Worm (Caenorhabditis elegans) whole organism, young adult: ENCODE measurements around the gene fis-1.

Source experiments
- attf-5 ChIP-seq: fragments of 200-800 bp; sonication (Bioruptor generic); optimal IDR thresholded peaks from 2 replicates; lab custom pipeline; 2018; ENCODE audit warnings: mild to moderate bottlenecking, missing genetic modification characterization, missing compliant biosample characterization
- ceh-58 ChIP-seq: fragments of 200-800 bp; sonication (Bioruptor generic); IDR thresholded peaks from 2 replicates; pipeline ENCODE4 v1.3.6; 2022; ENCODE audit warnings: missing genetic modification characterization, missing compliant biosample characterization
- madf-3 ChIP-seq: fragments of 200-800 bp; sonication (Bioruptor generic); IDR thresholded peaks from 2 replicates; pipeline ENCODE4 v1.3.6; 2022; ENCODE audit warnings: missing genetic modification reagents, missing genetic modification characterization, missing compliant biosample characterization
- sea-2 ChIP-seq: fragments of 200-800 bp; sonication (Bioruptor generic); IDR thresholded peaks from 2 replicates; pipeline ENCODE4 v1.3.6; 2022; ENCODE audit warnings: missing genetic modification characterization, missing compliant biosample characterization
- snpc-4 ChIP-seq, 5 experiments: fragments of 150-350 bp in 1 of 5; sonication (generic microtip) in 4 of 5; optimal IDR thresholded peaks; 2 replicates each; lab custom pipeline; 2014 to 2018; ENCODE audit warnings: missing genetic modification characterization in 5 of 5, missing biosample characterization in 3 of 5, antibody characterized with exemption in 2 of 5, mild to moderate bottlenecking in 2 of 5, missing compliant biosample characterization in 2 of 5, missing genotype in 2 of 5, moderate library complexity in 2 of 5, missing genetic modification reagents in 1 of 5
- tbp1 ChIP-seq: fragments of 200-800 bp; sonication (Bioruptor generic); optimal IDR thresholded peaks from 2 replicates; lab custom pipeline; 2018; ENCODE audit warnings: mild to moderate bottlenecking, missing genetic modification characterization, missing compliant biosample characterization

DNA sequence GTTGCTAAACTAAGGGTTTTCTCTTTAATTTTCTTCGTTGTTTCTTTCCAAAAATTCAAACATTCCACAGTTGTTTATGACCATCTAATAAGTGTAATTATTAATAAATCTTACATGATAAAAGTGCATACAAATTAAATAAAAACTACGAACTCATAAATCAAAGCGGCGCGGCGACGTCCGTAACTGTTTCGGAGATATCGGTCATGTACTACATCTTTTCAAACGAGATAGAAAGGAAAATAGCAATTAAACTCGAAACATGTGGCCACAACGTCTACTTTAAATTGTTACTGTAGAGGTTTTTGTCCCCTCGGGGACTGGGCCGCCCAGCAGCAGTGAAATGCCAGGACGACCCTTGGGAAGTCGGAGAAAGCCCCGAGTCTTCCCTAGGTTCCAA, 39.1 kb upstream of the fis-1 start:
- TF ChIP-seq attf-5 = no peak
- no peak for TF ChIP-seq madf-3
- no peak for TF ChIP-seq sea-2
- TF ChIP-seq ceh-58 = no peak
- no peak for TF ChIP-seq snpc-4 (GFP tag; optimal IDR thresholded peaks at IDR 0.05; lab: Kevin White, UChicago)
- no peak for TF ChIP-seq snpc-4 (tag; optimal IDR thresholded peaks at IDR 0.05; lab: Kevin White, UChicago)
- TF ChIP-seq tbp1 (GFP tag; lab: Kevin White, UChicago) = no peak
